Worm (Caenorhabditis elegans): ENCODE results near the gene F58H1.6.

DNA sequence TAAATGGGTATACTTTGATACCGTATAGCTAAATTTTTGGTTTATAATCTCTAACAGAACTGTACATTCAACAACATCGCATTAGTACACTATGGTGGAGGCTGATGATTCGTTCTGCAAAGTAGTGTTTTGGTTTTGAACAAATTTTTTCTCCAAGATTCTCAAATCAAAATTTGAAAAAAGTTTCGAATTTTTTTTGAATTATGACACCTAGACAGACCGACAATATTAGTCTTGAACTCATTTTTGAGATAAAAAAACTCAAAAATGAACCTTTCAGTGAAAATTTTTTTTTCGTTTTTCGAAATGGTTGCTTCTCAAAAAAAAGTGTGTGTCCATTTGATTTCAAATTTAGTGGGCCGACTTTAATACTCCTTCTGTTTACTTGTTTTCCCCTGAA is 3.0 kb downstream of the F58H1.6 start:
- TF ChIP-seq ceh-19 (GFP tag; optimal IDR thresholded peaks at IDR 0.05) = no peak
- TF ChIP-seq fkh-6 (tag; optimal IDR thresholded peaks at IDR 0.05) = no peak
- no peak for TF ChIP-seq ama-1 (optimal IDR thresholded peaks at IDR 0.05)
- TF ChIP-seq pqm-1 (tag; optimal IDR thresholded peaks at IDR 0.05) = no peak
- no peak for TF ChIP-seq elt-4 (tag; optimal IDR thresholded peaks at IDR 0.05)
- no peak for TF ChIP-seq dve-1 (tag; optimal IDR thresholded peaks at IDR 0.05)
- TF ChIP-seq elt-2 (tag; optimal IDR thresholded peaks at IDR 0.05) = no peak
- no peak for TF ChIP-seq unc-55 (GFP tag; optimal IDR thresholded peaks at IDR 0.05)
- TF ChIP-seq ceh-2 (tag; optimal IDR thresholded peaks at IDR 0.05) = no peak
- TF ChIP-seq fax-1 (tag; optimal IDR thresholded peaks at IDR 0.05) = no peak
- no peak for TF ChIP-seq hlh-15 (tag; optimal IDR thresholded peaks at IDR 0.05)
- no peak for TF ChIP-seq ceh-14 (tag; optimal IDR thresholded peaks at IDR 0.05)
- no peak for TF ChIP-seq nhr-232 (tag; optimal IDR thresholded peaks at IDR 0.05)
